Worm (Caenorhabditis elegans) whole organism, L1 larva: Measurements from ENCODE around the gene Y48C3A.20.

ENCODE experiments used
- ces-1 ChIP-seq: fragments of 150-350 bp; optimal IDR thresholded peaks from 2 replicates; lab custom pipeline; 2014; ENCODE audit warnings: missing biosample characterization, missing genetic modification reagents, missing genetic modification characterization
- elt-2 ChIP-seq: sonication (generic microtip); optimal IDR thresholded peaks from 2 replicates; lab custom pipeline; 2016; ENCODE audit warnings: missing genetic modification characterization, mild to moderate bottlenecking, inconsistent platforms, missing compliant biosample characterization, missing genetic modification reagents
- fkh-10 ChIP-seq: sonication (generic microtip); optimal IDR thresholded peaks from 2 replicates; lab custom pipeline; 2017; ENCODE audit warnings: missing biosample characterization, missing genetic modification reagents, missing genetic modification characterization
- tbx-2 ChIP-seq: sonication (generic microtip); optimal IDR thresholded peaks from 2 replicates; lab custom pipeline; 2016; ENCODE audit warnings: missing genetic modification characterization, missing compliant biosample characterization
- unc-30 ChIP-seq: sonication (generic microtip); optimal IDR thresholded peaks from 2 replicates; lab custom pipeline; 2017; ENCODE audit warnings: missing biosample characterization, missing genetic modification characterization
- ztf-11 ChIP-seq, 2 experiments: sonication (generic microtip); optimal IDR thresholded peaks; 2 replicates each; lab custom pipeline; 2016 to 2017; ENCODE audit warnings: missing genetic modification characterization in 2 of 2, missing biosample characterization in 1 of 2, missing compliant biosample characterization in 1 of 2

DNA sequence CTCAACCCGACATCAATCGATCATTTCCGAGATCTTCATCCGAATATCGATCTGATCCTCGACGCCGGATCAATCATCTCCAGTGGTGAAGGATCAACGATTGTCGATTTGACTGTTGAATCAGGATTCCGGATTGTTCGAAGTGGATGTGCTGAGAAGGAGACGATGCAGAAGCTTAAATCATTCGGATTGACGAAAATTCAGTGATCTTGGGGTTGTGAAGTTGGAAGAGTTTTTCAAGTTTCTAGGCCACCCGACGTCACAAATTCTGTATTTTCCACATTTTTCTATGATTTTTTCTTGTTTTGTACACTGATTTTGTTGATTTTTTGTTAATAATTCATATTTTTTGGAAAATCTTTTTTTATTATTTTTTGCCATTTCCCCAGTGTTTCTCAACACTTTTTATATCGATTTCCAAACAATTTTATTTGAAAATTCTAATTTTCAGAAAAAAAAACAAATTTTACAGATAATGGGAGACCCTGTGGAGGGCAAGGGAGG, 45.2 kb downstream of the Y48C3A.20 start, which contains the start of gene Y48E1C.1:
- TF ChIP-seq tbx-2 (tag; lab: Kevin White, UChicago) (no peak), unc-30 (tag; lab: Kevin White, UChicago) (no peak), fkh-10 (GFP tag; lab: Kevin White, UChicago) (no peak), ces-1 (GFP tag; lab: Kevin White, UChicago) (no peak), elt-2 (tag; lab: Kevin White, UChicago) (no peak), ztf-11 (tag; optimal IDR thresholded peaks at IDR 0.05; lab: Kevin White, UChicago) (no peak)
